Fruit fly (Drosophila melanogaster): Measurements from ENCODE around the gene Pdha.

Pdha gene

DNA sequence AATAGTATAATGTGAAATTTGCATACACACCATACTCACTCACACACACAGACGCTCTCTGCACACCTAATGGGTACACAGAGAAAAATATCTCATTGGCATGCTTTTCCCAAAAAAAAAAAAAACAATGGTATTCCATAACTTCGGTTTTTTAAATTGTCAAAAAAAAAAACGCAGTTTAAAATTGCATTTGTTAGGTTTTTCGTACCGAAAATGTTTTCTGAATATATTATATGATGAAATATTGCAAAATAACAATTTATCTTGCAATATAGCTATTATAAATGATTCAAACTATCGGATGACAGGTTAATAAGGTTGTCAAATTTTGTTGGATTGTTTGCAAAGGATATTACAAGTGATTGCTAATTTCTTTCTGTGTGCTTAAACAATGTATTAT lies 2.3 kb upstream of the Pdha start (continued):
- peak in 1 of 2 experiments; percentile 5 for TF ChIP-seq dpn (GFP tag; optimal IDR thresholded peaks at IDR 0.05)
- TF ChIP-seq prd (optimal IDR thresholded peaks at IDR 0.05) = no peak
- TF ChIP-seq prd (GFP tag; IDR thresholded peaks at IDR 0.05) = peak; percentile 38; the same call in 1 of the 3 replicates
- no peak for TF ChIP-seq CG2889 (GFP tag; IDR thresholded peaks at IDR 0.05)
- no peak for TF ChIP-seq sug (tag; optimal IDR thresholded peaks at IDR 0.05)
- peak; percentile 11 for TF ChIP-seq lab (GFP tag; optimal IDR thresholded peaks at IDR 0.05)
- TF ChIP-seq CG9727 (GFP tag; optimal IDR thresholded peaks at IDR 0.05) = peak; percentile 32
- TF ChIP-seq ewg (GFP tag; optimal IDR thresholded peaks at IDR 0.05) = no peak
- no peak for TF ChIP-seq CG18619 (GFP tag; optimal IDR thresholded peaks at IDR 0.05)
- TF ChIP-seq CG12391 (tag; optimal IDR thresholded peaks at IDR 0.05) = no peak
- TF ChIP-seq CG18262 (tag; optimal IDR thresholded peaks at IDR 0.05) = peak; percentile 21
- TF ChIP-seq CG1602 (GFP tag; optimal IDR thresholded peaks at IDR 0.05) = peak; percentile 20
- peak; percentile 33 for TF ChIP-seq lilli (GFP tag; optimal IDR thresholded peaks at IDR 0.05)
- peak; percentile 41 for TF ChIP-seq gem (tag; optimal IDR thresholded peaks at IDR 0.05)
- peak; percentile 49; the same call in 2 of the 3 replicates for TF ChIP-seq dysf (GFP tag; IDR thresholded peaks at IDR 0.05)
- no peak for TF ChIP-seq CG6813 (GFP tag; optimal IDR thresholded peaks at IDR 0.05)
- no peak for TF ChIP-seq CG9797 (GFP tag; optimal IDR thresholded peaks at IDR 0.05)
- peak; percentile 50; the same call in 1 of the 3 replicates for TF ChIP-seq CG17361 (GFP tag; IDR thresholded peaks at IDR 0.05)
- peak; percentile 18 for TF ChIP-seq Hsf (GFP tag; optimal IDR thresholded peaks at IDR 0.05)
- peak; percentile 60 for TF ChIP-seq dmrt99B (tag; optimal IDR thresholded peaks at IDR 0.05)
- TF ChIP-seq sens (GFP tag) = peak; percentile 65
- no peak for TF ChIP-seq chinmo (GFP tag; IDR thresholded peaks at IDR 0.05; ENCODE audit: partially characterized antibody)
- TF ChIP-seq Rfx (GFP tag; IDR thresholded peaks at IDR 0.05) = peak; percentile 19; the same call in 1 of the 2 replicates
- peak; percentile 34; the same call in 1 of the 2 replicates for TF ChIP-seq lmd (GFP tag; IDR thresholded peaks at IDR 0.05)
- no peak for TF ChIP-seq Mrtf (GFP tag; IDR thresholded peaks at IDR 0.05)
- no peak for TF ChIP-seq CG13624 (GFP tag; optimal IDR thresholded peaks at IDR 0.05)
- peak; percentile 48; the same call in 1 of the 2 replicates for TF ChIP-seq Xrp1 (GFP tag; IDR thresholded peaks at IDR 0.05)
- TF ChIP-seq CG10209 (GFP tag; optimal IDR thresholded peaks at IDR 0.05) = peak; percentile 7
- TF ChIP-seq eve (GFP tag; optimal IDR thresholded peaks at IDR 0.05) = peak in 1 of 2 experiments; percentile 39
- no peak for TF ChIP-seq otp (GFP tag; IDR thresholded peaks at IDR 0.05)
- TF ChIP-seq zfh1 (GFP tag; IDR thresholded peaks at IDR 0.05) = 0 out of 3 replicates have a peak, but pooled peaks have one; percentile 42
- no peak for TF ChIP-seq CG9215 (GFP tag; IDR thresholded peaks at IDR 0.05)
- no peak for TF ChIP-seq CrebB (tag; optimal IDR thresholded peaks at IDR 0.05)
- TF ChIP-seq CG2875 (GFP tag; optimal IDR thresholded peaks at IDR 0.05) = no peak
- TF ChIP-seq CG12659 (GFP tag; optimal IDR thresholded peaks at IDR 0.05) = peak; percentile 7
- TF ChIP-seq CG7839 (tag; optimal IDR thresholded peaks at IDR 0.05) = peak; percentile 53
- TF ChIP-seq CG11504 (tag; optimal IDR thresholded peaks at IDR 0.05) = peak; percentile 43
- TF ChIP-seq Ptx1 (GFP tag; IDR thresholded peaks at IDR 0.05) = peak; percentile 38; the same call in 1 of the 2 replicates
- TF ChIP-seq CG30403 (GFP tag; optimal IDR thresholded peaks at IDR 0.05) = peak; percentile 37
- peak; percentile 35 for TF ChIP-seq CG2678 (tag; optimal IDR thresholded peaks at IDR 0.05)
- peak; percentile 64; the same call in 1 of the 2 replicates for TF ChIP-seq Atf6 (GFP tag; IDR thresholded peaks at IDR 0.05)
- TF ChIP-seq bcd (GFP tag; optimal IDR thresholded peaks at IDR 0.05) = peak; percentile 25
- 0 out of 2 replicates have a peak, but pooled peaks have one; percentile 33 for TF ChIP-seq esg (GFP tag; conservative IDR thresholded peaks at IDR 0.05)
- TF ChIP-seq slbo (GFP tag; IDR thresholded peaks at IDR 0.05) = peak; percentile 29
- TF ChIP-seq grn (GFP tag; optimal IDR thresholded peaks at IDR 0.05) = no peak
- no peak for TF ChIP-seq CG17829 (tag; optimal IDR thresholded peaks at IDR 0.05)
- TF ChIP-seq Blimp-1 (GFP tag; optimal IDR thresholded peaks at IDR 0.05) = no peak
- TF ChIP-seq CG4282 (GFP tag; optimal IDR thresholded peaks at IDR 0.05) = no peak
- TF ChIP-seq CG2120 (GFP tag; optimal IDR thresholded peaks at IDR 0.05) = peak; percentile 32
- peak; percentile 17; the same call in 1 of the 2 replicates for TF ChIP-seq sisA (GFP tag; IDR thresholded peaks at IDR 0.05)
- TF ChIP-seq HLH4C (GFP tag; IDR thresholded peaks at IDR 0.05; ENCODE audit: partially characterized antibody) = no peak
